Worm (Caenorhabditis elegans) whole organism, mixed stage, embryonic: ENCODE data around the gene clec-146.

Source experiments
- M03D4.4 ChIP-seq: sonication (generic microtip); optimal IDR thresholded peaks from 2 replicates; lab custom pipeline; 2017; ENCODE audit warnings: mild to moderate bottlenecking, missing genetic modification characterization, missing compliant biosample characterization
- bed-3 ChIP-seq: fragments of 200-800 bp; sonication (Bioruptor generic); optimal IDR thresholded peaks from 3 replicates; lab custom pipeline; 2018; ENCODE audit warnings: mild to moderate bottlenecking, missing genetic modification characterization, moderate library complexity, missing compliant biosample characterization
- blmp-1 ChIP-seq: fragments of 150-350 bp; optimal IDR thresholded peaks from 2 replicates; lab custom pipeline; 2014; ENCODE audit warnings: missing biosample characterization, missing genetic modification characterization
- ceh-43 ChIP-seq: fragments of 200-800 bp; sonication (Bioruptor generic); optimal IDR thresholded peaks from 2 replicates; lab custom pipeline; 2018; ENCODE audit warnings: mild to moderate bottlenecking, missing genetic modification characterization, moderate library complexity, missing compliant biosample characterization
- ces-1 ChIP-seq: fragments of 150-350 bp; optimal IDR thresholded peaks from 2 replicates; lab custom pipeline; 2014; ENCODE audit warnings: missing biosample characterization, missing genetic modification reagents, missing genetic modification characterization
- cnd-1 ChIP-seq: fragments of 200-800 bp; sonication (Bioruptor generic); optimal IDR thresholded peaks from 2 replicates; lab custom pipeline; 2018; ENCODE audit warnings: mild to moderate bottlenecking, missing genetic modification characterization, missing compliant biosample characterization
- drap-1 ChIP-seq: fragments of 200-800 bp; sonication (Bioruptor generic); optimal IDR thresholded peaks from 3 replicates; lab custom pipeline; 2018; ENCODE audit warnings: mild to moderate bottlenecking, missing genetic modification characterization, missing compliant biosample characterization
- elt-1 ChIP-seq: sonication (generic microtip); optimal IDR thresholded peaks from 2 replicates; lab custom pipeline; 2017; ENCODE audit warnings: missing genetic modification characterization, mild to moderate bottlenecking, missing compliant biosample characterization, antibody characterized with exemption, moderate library complexity, borderline replicate concordance; ENCODE audit not compliant: insufficient read depth
- flh-1 ChIP-seq: fragments of 200-800 bp; sonication (Bioruptor generic); optimal IDR thresholded peaks from 2 replicates; lab custom pipeline; 2018; ENCODE audit warnings: mild to moderate bottlenecking, missing genetic modification characterization, moderate library complexity, missing compliant biosample characterization
- ham-2 ChIP-seq: fragments of 200-800 bp; sonication (Bioruptor generic); optimal IDR thresholded peaks from 2 replicates; lab custom pipeline; 2018; ENCODE audit warnings: mild to moderate bottlenecking, missing genetic modification characterization, missing compliant biosample characterization
- lin-13 ChIP-seq: fragments of 150-350 bp; optimal IDR thresholded peaks from 2 replicates; lab custom pipeline; 2014; ENCODE audit warnings: missing biosample characterization, missing genetic modification characterization
- lin-32 ChIP-seq: fragments of 200-800 bp; sonication (Bioruptor generic); optimal IDR thresholded peaks from 2 replicates; lab custom pipeline; 2018; ENCODE audit warnings: mild to moderate bottlenecking, missing genetic modification characterization, missing compliant biosample characterization
- lsy-2 ChIP-seq: fragments of 150-350 bp; optimal IDR thresholded peaks from 2 replicates; lab custom pipeline; 2014; ENCODE audit warnings: missing biosample characterization, missing genetic modification characterization
- mab-5 ChIP-seq: fragments of 150-350 bp; optimal IDR thresholded peaks from 2 replicates; lab custom pipeline; 2014; ENCODE audit warnings: missing biosample characterization, missing genetic modification characterization
- mep-1 ChIP-seq: fragments of 150-350 bp; optimal IDR thresholded peaks from 2 replicates; lab custom pipeline; 2017; ENCODE audit warnings: missing biosample characterization, missing genetic modification reagents, missing genetic modification characterization, inconsistent platforms
- nhr-12 ChIP-seq: fragments of 150-350 bp; optimal IDR thresholded peaks from 2 replicates; lab custom pipeline; 2014; ENCODE audit warnings: missing biosample characterization, missing genetic modification characterization
- nhr-2 ChIP-seq: fragments of 150-350 bp; optimal IDR thresholded peaks from 2 replicates; lab custom pipeline; 2014; ENCODE audit warnings: missing biosample characterization, missing genetic modification characterization
- nhr-237 ChIP-seq: fragments of 150-350 bp; optimal IDR thresholded peaks from 2 replicates; lab custom pipeline; 2014; ENCODE audit warnings: missing biosample characterization, missing genetic modification characterization
- nhr-28 ChIP-seq: fragments of 150-350 bp; optimal IDR thresholded peaks from 2 replicates; lab custom pipeline; 2014; ENCODE audit warnings: missing biosample characterization, missing genetic modification characterization
- nhr-76 ChIP-seq: sonication (generic microtip); optimal IDR thresholded peaks from 2 replicates; lab custom pipeline; 2017; ENCODE audit warnings: missing biosample characterization, missing genetic modification characterization
- sem-2 ChIP-seq: fragments of 200-800 bp; sonication (Bioruptor generic); optimal IDR thresholded peaks from 2 replicates; lab custom pipeline; 2018; ENCODE audit warnings: mild to moderate bottlenecking, missing genetic modification characterization, missing compliant biosample characterization
- snpc-4 ChIP-seq: fragments of 150-350 bp; optimal IDR thresholded peaks from 2 replicates; lab custom pipeline; 2014; ENCODE audit warnings: missing biosample characterization, missing genetic modification characterization
- sptf-1 ChIP-seq: sonication (generic microtip); optimal IDR thresholded peaks from 2 replicates; lab custom pipeline; 2017; ENCODE audit warnings: mild to moderate bottlenecking, missing genetic modification characterization, moderate library complexity, missing compliant biosample characterization
- tbx-8 ChIP-seq: fragments of 200-800 bp; sonication (Bioruptor generic); optimal IDR thresholded peaks from 2 replicates; lab custom pipeline; 2018; ENCODE audit warnings: mild to moderate bottlenecking, missing genetic modification characterization, moderate library complexity, missing compliant biosample characterization
- unc-120 ChIP-seq: sonication (generic microtip); optimal IDR thresholded peaks from 2 replicates; lab custom pipeline; 2017; ENCODE audit warnings: missing genetic modification characterization, missing compliant biosample characterization; ENCODE audit not compliant: poor library complexity, severe bottlenecking
- unc-39 ChIP-seq: fragments of 150-350 bp; optimal IDR thresholded peaks from 2 replicates; lab custom pipeline; 2014; ENCODE audit warnings: missing biosample characterization, missing genetic modification characterization
- unc-62 ChIP-seq: fragments of 150-350 bp; optimal IDR thresholded peaks from 2 replicates; lab custom pipeline; 2014; ENCODE audit warnings: missing biosample characterization, missing genetic modification reagents, missing genetic modification characterization
- zip-8 ChIP-seq: fragments of 150-350 bp; optimal IDR thresholded peaks from 2 replicates; lab custom pipeline; 2014; ENCODE audit warnings: missing biosample characterization, missing genetic modification characterization
- ztf-11 ChIP-seq: fragments of 150-350 bp; optimal IDR thresholded peaks from 2 replicates; lab custom pipeline; 2014; ENCODE audit warnings: missing biosample characterization, missing genetic modification characterization

clec-146 gene

DNA sequence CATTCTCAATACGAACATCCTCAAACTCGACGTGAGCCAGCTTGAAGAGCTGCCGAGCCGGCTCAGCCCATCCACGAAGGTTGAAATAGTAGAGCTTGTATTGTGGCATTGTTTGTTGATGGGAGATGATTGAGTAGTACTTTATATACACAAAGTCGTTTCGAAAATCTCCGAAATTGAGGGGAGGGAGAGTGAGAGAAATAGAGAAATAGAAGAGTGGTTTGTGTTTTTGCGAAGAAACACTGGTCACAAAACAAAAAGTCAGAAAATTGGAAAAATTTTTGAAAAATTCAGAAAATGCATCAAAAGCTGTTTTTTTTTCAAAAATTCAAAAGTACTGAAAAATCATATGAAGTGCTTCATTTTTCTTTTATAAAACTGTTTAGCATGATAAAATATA lies 17.6 kb upstream of the clec-146 start, which contains the start of gene gst-24:
TSS of gene gst-24 (minus strand) at position 181 of the 400 bp plus-strand sequence.
- TF ChIP-seq lin-13 (tag; lab: Kevin White, UChicago) = no peak
- no peak for TF ChIP-seq drap-1
- TF ChIP-seq ham-2 = no peak
- no peak for TF ChIP-seq mab-5 (tag; lab: Kevin White, UChicago)
- no peak for TF ChIP-seq mep-1 (tag; lab: Kevin White, UChicago)
- no peak for TF ChIP-seq ceh-43
- TF ChIP-seq ztf-11 (tag; lab: Kevin White, UChicago) = no peak
- TF ChIP-seq nhr-2 (tag; lab: Kevin White, UChicago) = no peak
- no peak for TF ChIP-seq tbx-8 (GFP tag; lab: Kevin White, UChicago)
- TF ChIP-seq sptf-1 (tag; lab: Kevin White, UChicago) = no peak
- no peak for TF ChIP-seq lin-32 (GFP tag; lab: Kevin White, UChicago)
- no peak for TF ChIP-seq snpc-4 (tag; lab: Kevin White, UChicago)

DNA sequence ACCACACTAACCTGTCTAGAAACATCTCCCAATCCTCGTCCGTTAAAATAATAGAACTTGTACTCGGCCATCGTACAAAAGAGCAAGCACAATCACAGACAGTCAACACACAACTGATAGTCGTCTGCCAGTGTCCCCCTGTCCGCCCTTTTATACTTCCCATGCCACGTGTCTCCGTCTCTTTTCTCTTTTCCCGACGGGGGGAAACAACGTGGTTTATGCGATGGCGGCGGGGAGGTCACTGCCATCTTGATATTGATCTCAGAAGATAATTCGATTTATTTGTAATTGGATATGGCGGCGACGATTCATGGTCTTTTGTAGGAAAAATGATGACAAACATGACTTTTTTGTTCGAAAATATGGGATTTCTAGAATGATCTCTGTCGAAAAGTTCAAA lies 16.1 kb upstream of the clec-146 start, which contains the start of gene gst-20:
TSS of gene gst-20 (minus strand) at position 170 of the 400 bp plus-strand sequence.
- TF ChIP-seq zip-8 (no peak), elt-1 (tag; lab: Kevin White, UChicago) (peak; percentile 82), blmp-1 (tag; lab: Kevin White, UChicago) (no peak), unc-39 (tag; lab: Kevin White, UChicago) (no peak), tbx-8 (GFP tag; lab: Kevin White, UChicago) (no peak), nhr-76 (tag; lab: Kevin White, UChicago) (no peak)

ce11 chrII:13600904-13601303 lies 7.3 kb upstream of the clec-146 start, which contains the start of gene csp-1:
Gene csp-1, plus strand, starts transcription at chrII:13601204.
- no peak for TF ChIP-seq cnd-1 (tag; lab: Kevin White, UChicago)
- no peak for TF ChIP-seq lin-32 (GFP tag; lab: Kevin White, UChicago)
- no peak for TF ChIP-seq lin-13 (tag; lab: Kevin White, UChicago)
- TF ChIP-seq sem-2 (GFP tag; lab: Kevin White, UChicago) = no peak
- no peak for TF ChIP-seq unc-120 (tag; lab: Kevin White, UChicago)
- TF ChIP-seq nhr-12 (tag; lab: Kevin White, UChicago) = no peak
- no peak for TF ChIP-seq nhr-237 (tag; lab: Kevin White, UChicago)
- TF ChIP-seq ces-1 (GFP tag; lab: Kevin White, UChicago) = no peak
- TF ChIP-seq bed-3 (GFP tag; lab: Kevin White, UChicago) = no peak
- no peak for TF ChIP-seq drap-1
- no peak for TF ChIP-seq ceh-43
- no peak for TF ChIP-seq lsy-2 (tag; lab: Kevin White, UChicago)
- no peak for TF ChIP-seq snpc-4 (tag; lab: Kevin White, UChicago)
- no peak for TF ChIP-seq nhr-2 (tag; lab: Kevin White, UChicago)

DNA sequence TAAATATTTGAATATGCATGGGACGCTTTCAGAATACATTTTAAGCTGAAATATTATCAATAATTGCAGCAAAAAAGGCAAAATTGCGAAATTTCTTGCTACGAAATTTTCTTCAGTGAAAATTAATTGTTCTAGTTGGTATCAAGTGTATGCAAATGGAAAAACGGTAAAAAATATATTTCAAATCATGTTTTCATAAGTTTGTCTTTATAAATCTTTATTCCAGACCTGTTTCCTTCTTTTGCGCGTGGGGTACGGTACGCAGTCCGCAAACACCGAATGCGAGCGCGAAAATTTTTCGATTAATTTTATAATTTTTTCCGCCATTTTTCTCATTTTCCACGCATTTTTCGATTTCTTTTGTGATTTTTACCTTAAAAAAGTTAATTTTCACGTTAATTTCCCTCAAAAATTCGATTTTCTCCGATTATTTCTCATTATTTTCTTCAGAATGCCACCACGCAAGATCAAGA lies 3.0 kb upstream of the clec-146 start, which contains the start of the genes fbxc-23 and csc-1:
TSS of gene fbxc-23 (minus strand) at position 51 of the 473 bp plus-strand sequence.
TSS of gene csc-1 (plus strand) at position 451 of the 473 bp plus-strand sequence.
- TF ChIP-seq nhr-28 (tag; lab: Kevin White, UChicago) (no peak), mep-1 (tag; lab: Kevin White, UChicago) (peak; percentile 40), lin-13 (tag; lab: Kevin White, UChicago) (peak; percentile 25), nhr-76 (tag; lab: Kevin White, UChicago) (no peak), nhr-237 (tag; lab: Kevin White, UChicago) (peak; percentile 11), snpc-4 (tag; lab: Kevin White, UChicago) (no peak), elt-1 (tag; lab: Kevin White, UChicago) (no peak), ztf-11 (tag; lab: Kevin White, UChicago) (no peak), flh-1 (GFP tag; lab: Kevin White, UChicago) (no peak), lsy-2 (tag; lab: Kevin White, UChicago) (peak; percentile 96), mab-5 (tag; lab: Kevin White, UChicago) (no peak), ces-1 (GFP tag; lab: Kevin White, UChicago) (peak; percentile 71), M03D4.4 (tag; lab: Kevin White, UChicago) (no peak)
- TF ChIP-seq, all 35 proteins: peak for 5

ce11 chrII:13595279-13595678 lies 1.7 kb upstream of the clec-146 start:
- TF ChIP-seq nhr-28 (tag; lab: Kevin White, UChicago) (no peak), sem-2 (GFP tag; lab: Kevin White, UChicago) (no peak), unc-62 (GFP tag; lab: Kevin White, UChicago) (no peak)
- TF ChIP-seq, all 35 proteins: peak for 0
